Worm (Caenorhabditis elegans): ENCODE data around the gene F28H6.8.
A peak's percentile ranks its signal among the peaks of the same experiment; 100 is the strongest.

F28H6.8 gene

ce11 chrX:14146740-14147140 lies 12.6 kb upstream of the F28H6.8 start (continued):
- peak; percentile 69 for TF ChIP-seq attf-5 (GFP tag; optimal IDR thresholded peaks at IDR 0.05)
- no peak for TF ChIP-seq hlh-12 (tag; optimal IDR thresholded peaks at IDR 0.05)
- no peak for TF ChIP-seq efl-1 (GFP tag; optimal IDR thresholded peaks at IDR 0.05)
- no peak for TF ChIP-seq aptf-3 (GFP tag; IDR thresholded peaks at IDR 0.05)
- no peak for TF ChIP-seq F57A8.1 (GFP tag; optimal IDR thresholded peaks at IDR 0.05)
- no peak for TF ChIP-seq bed-1 (GFP tag; IDR thresholded peaks at IDR 0.05)
- no peak for TF ChIP-seq snpc-3.4 (tag; optimal IDR thresholded peaks at IDR 0.05)
- no peak for TF ChIP-seq Y53F4B.3 (GFP tag; IDR thresholded peaks at IDR 0.05)
- TF ChIP-seq hrde-1 (tag; optimal IDR thresholded peaks at IDR 0.05; ENCODE audit: borderline replicate concordance): no peak
- no peak for TF ChIP-seq unc-130 (GFP tag; optimal IDR thresholded peaks at IDR 0.05)
- no peak for TF ChIP-seq xnd-1 (tag; optimal IDR thresholded peaks at IDR 0.05)
- TF ChIP-seq nhr-120 (GFP tag; IDR thresholded peaks at IDR 0.05): no peak
- TF ChIP-seq gei-17 (GFP tag; optimal IDR thresholded peaks at IDR 0.05): peak; percentile 62
- TF ChIP-seq ztf-18 (tag; optimal IDR thresholded peaks at IDR 0.05): peak; percentile 21
- TF ChIP-seq ets-4 (GFP tag; optimal IDR thresholded peaks at IDR 0.05): no peak
- no peak for TF ChIP-seq nhr-179 (tag; optimal IDR thresholded peaks at IDR 0.05)
- no peak for TF ChIP-seq tlf-1 (GFP tag; optimal IDR thresholded peaks at IDR 0.05)
- no peak for TF ChIP-seq mxl-1 (tag; optimal IDR thresholded peaks at IDR 0.05)
- TF ChIP-seq B0261.1 (tag; optimal IDR thresholded peaks at IDR 0.05): no peak
- TF ChIP-seq ceh-58 (GFP tag; IDR thresholded peaks at IDR 0.05): no peak
- peak; percentile 42 for TF ChIP-seq egrh-3 (GFP tag; IDR thresholded peaks at IDR 0.05)
- no peak; the same call in 1 of the 2 replicates for TF ChIP-seq C06A6.2 (GFP tag; conservative IDR thresholded peaks at IDR 0.05)
- no peak for TF ChIP-seq nfyb-1 (GFP tag; IDR thresholded peaks at IDR 0.05)
- TF ChIP-seq lin-54 (GFP tag; optimal IDR thresholded peaks at IDR 0.05): no peak
- no peak for TF ChIP-seq cebp-2 (GFP tag; IDR thresholded peaks at IDR 0.05)
- 0 out of 2 replicates have a peak, but pooled peaks have one; percentile 29 for TF ChIP-seq B0336.3 (GFP tag; IDR thresholded peaks at IDR 0.05)
- TF ChIP-seq ceh-27 (GFP tag; optimal IDR thresholded peaks at IDR 0.05): peak; percentile 68
- TF ChIP-seq zim-3 (tag; optimal IDR thresholded peaks at IDR 0.05): no peak
- TF ChIP-seq F39B2.1 (GFP tag; IDR thresholded peaks at IDR 0.05): no peak
- no peak for TF ChIP-seq mes-4 (tag; optimal IDR thresholded peaks at IDR 0.05)

DNA sequence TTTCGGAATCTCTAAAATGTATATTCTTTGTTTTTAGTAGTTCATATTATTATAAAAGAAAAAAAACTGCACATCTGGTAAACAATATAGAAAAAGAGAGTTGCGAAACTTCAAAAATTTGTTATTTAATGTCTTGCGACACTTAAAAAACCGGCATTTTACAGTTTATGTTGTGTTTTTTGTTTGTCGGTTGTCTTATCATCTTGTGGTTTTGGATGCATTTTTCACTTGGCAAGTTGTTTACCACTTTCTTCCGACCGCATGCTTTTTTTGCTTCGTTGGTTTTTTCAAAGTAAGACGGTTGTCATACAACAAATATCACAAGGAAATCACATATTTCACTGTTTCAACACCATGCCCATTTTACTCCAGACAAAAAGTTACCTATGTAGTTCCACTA lies 11.5 kb upstream of the F28H6.8 start:
- no peak for TF ChIP-seq nhr-120 (GFP tag; IDR thresholded peaks at IDR 0.05)
- no peak for TF ChIP-seq snpc-4 (GFP tag; optimal IDR thresholded peaks at IDR 0.05)
- peak in 2 of 4 experiments; percentile 1 to 14 for TF ChIP-seq snpc-4 (tag; optimal IDR thresholded peaks at IDR 0.05)
- TF ChIP-seq cebp-1 (GFP tag; IDR thresholded peaks at IDR 0.05): peak; percentile 80
- TF ChIP-seq cebp-1 (tag; optimal IDR thresholded peaks at IDR 0.05): peak; percentile 90

DNA sequence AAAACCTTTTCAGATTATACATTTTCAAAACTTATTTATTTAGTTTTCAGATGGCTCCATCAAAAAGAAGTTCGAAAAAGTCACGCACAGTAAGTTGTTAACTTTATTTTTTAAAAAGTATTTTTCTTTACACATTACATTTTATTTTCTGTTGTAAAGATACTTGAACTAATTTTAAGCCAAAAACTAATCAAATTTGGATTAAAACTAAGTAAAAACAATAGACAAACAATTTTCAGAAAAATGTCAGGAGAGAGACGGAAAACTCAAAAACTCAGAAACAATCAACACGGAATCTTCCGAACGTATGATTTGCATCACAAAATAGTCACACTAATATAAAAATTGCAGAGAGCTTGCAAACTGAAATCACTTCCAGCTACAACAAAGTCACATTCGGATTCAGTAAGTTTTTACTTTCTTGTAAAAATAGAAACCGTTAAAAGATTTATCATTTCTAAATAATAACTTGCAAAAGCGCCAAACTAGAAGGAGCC lies 7.8 kb upstream of the F28H6.8 start, which contains the start of gene ceh-89:
Gene ceh-89, plus strand, starts transcription at position 51 of the 497 bp plus-strand sequence.
- TF ChIP-seq cebp-2 (GFP tag; IDR thresholded peaks at IDR 0.05): no peak
- TF ChIP-seq bed-2 (GFP tag; IDR thresholded peaks at IDR 0.05): no peak
- no peak for TF ChIP-seq lin-54 (GFP tag; optimal IDR thresholded peaks at IDR 0.05)
- no peak for TF ChIP-seq rec-8 (tag; optimal IDR thresholded peaks at IDR 0.05)
- no peak for TF ChIP-seq pha-4 (tag; optimal IDR thresholded peaks at IDR 0.05)
- no peak for TF ChIP-seq mxl-1 (tag; optimal IDR thresholded peaks at IDR 0.05)
- no peak for TF ChIP-seq ekl-4 (GFP tag; IDR thresholded peaks at IDR 0.05)
- no peak for TF ChIP-seq fkh-3 (tag; optimal IDR thresholded peaks at IDR 0.05)
- no peak for TF ChIP-seq hlh-12 (tag; optimal IDR thresholded peaks at IDR 0.05)
- no peak for TF ChIP-seq egrh-3 (GFP tag; IDR thresholded peaks at IDR 0.05)
- no peak for TF ChIP-seq K11D2.4 (GFP tag; IDR thresholded peaks at IDR 0.05)
- no peak for TF ChIP-seq repo-1 (tag; optimal IDR thresholded peaks at IDR 0.05)
- TF ChIP-seq Y53G8AR.9 (GFP tag; conservative IDR thresholded peaks at IDR 0.05): no peak
- TF ChIP-seq F57A8.1 (GFP tag; optimal IDR thresholded peaks at IDR 0.05): no peak
- no peak for TF ChIP-seq let-526 (GFP tag; IDR thresholded peaks at IDR 0.05)
- no peak for TF ChIP-seq attf-3 (GFP tag; conservative IDR thresholded peaks at IDR 0.05)
